Fruit fly (Drosophila melanogaster) whole organism: ENCODE measurements around the gene CG9222.

Experiments
- CG8478 ChIP-seq: fragments of >200 bp; optimal IDR thresholded peaks from 2 replicates; lab custom pipeline; 2018; ENCODE audit warnings: inconsistent platforms
- pan ChIP-seq: fragments of >200 bp; optimal IDR thresholded peaks from 2 replicates; lab custom pipeline; 2017
- psq ChIP-seq: fragments of >200 bp; optimal IDR thresholded peaks from 2 replicates; lab custom pipeline; 2017
- usp ChIP-seq: fragments of >200 bp; optimal IDR thresholded peaks from 2 replicates; lab custom pipeline; 2017; ENCODE audit warnings: missing biosample characterization, missing genetic modification characterization, mixed read lengths

DNA sequence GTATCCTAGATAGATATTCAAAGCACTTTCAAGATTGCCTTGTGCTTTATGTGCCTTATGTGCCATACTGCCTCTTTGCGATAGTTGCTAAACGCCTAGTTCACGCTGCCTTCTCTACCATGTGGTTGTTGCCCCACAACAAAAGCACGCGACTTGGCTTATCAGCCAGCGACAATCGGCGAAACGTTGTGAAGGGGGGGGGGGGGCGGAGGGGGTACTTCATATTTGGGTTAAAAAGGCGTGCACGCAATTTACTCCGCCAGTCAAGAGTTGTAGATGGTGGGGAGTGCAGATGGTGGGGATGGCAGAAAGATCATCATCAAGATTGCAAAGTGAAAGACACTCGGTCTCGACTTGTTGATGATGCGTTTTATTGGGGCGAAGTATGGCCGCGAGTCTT lies 38.3 kb downstream of the CG9222 start:
- TF ChIP-seq psq: no peak
- no peak for TF ChIP-seq pan (lab: Kevin White, UChicago)
- no peak for TF ChIP-seq usp (GFP tag; lab: Kevin White, UChicago)
- TF ChIP-seq CG8478: no peak
